Worm (Caenorhabditis elegans) whole organism, mixed stage, embryonic: ENCODE results near the gene tsp-10.

Experiments used
- M03D4.4 ChIP-seq: sonication (generic microtip); optimal IDR thresholded peaks from 2 replicates; lab custom pipeline; 2017; ENCODE audit warnings: mild to moderate bottlenecking, missing genetic modification characterization, missing compliant biosample characterization
- bed-3 ChIP-seq: fragments of 200-800 bp; sonication (Bioruptor generic); optimal IDR thresholded peaks from 3 replicates; lab custom pipeline; 2018; ENCODE audit warnings: mild to moderate bottlenecking, missing genetic modification characterization, moderate library complexity, missing compliant biosample characterization
- blmp-1 ChIP-seq: fragments of 150-350 bp; optimal IDR thresholded peaks from 2 replicates; lab custom pipeline; 2014; ENCODE audit warnings: missing biosample characterization, missing genetic modification characterization
- ceh-39 ChIP-seq: fragments of 150-350 bp; optimal IDR thresholded peaks from 2 replicates; lab custom pipeline; 2014; ENCODE audit warnings: missing biosample characterization, missing genetic modification characterization
- ceh-43 ChIP-seq: fragments of 200-800 bp; sonication (Bioruptor generic); optimal IDR thresholded peaks from 2 replicates; lab custom pipeline; 2018; ENCODE audit warnings: mild to moderate bottlenecking, missing genetic modification characterization, moderate library complexity, missing compliant biosample characterization
- ceh-83 ChIP-seq: fragments of 200-800 bp; sonication (Bioruptor generic); optimal IDR thresholded peaks from 2 replicates; lab custom pipeline; 2018; ENCODE audit warnings: mild to moderate bottlenecking, missing genetic modification characterization, missing compliant biosample characterization
- ces-1 ChIP-seq: fragments of 150-350 bp; optimal IDR thresholded peaks from 2 replicates; lab custom pipeline; 2014; ENCODE audit warnings: missing biosample characterization, missing genetic modification reagents, missing genetic modification characterization
- cnd-1 ChIP-seq: fragments of 200-800 bp; sonication (Bioruptor generic); optimal IDR thresholded peaks from 2 replicates; lab custom pipeline; 2018; ENCODE audit warnings: mild to moderate bottlenecking, missing genetic modification characterization, missing compliant biosample characterization
- drap-1 ChIP-seq: fragments of 200-800 bp; sonication (Bioruptor generic); optimal IDR thresholded peaks from 3 replicates; lab custom pipeline; 2018; ENCODE audit warnings: mild to moderate bottlenecking, missing genetic modification characterization, missing compliant biosample characterization
- elt-1 ChIP-seq: sonication (generic microtip); optimal IDR thresholded peaks from 2 replicates; lab custom pipeline; 2017; ENCODE audit warnings: missing genetic modification characterization, mild to moderate bottlenecking, missing compliant biosample characterization, antibody characterized with exemption, moderate library complexity, borderline replicate concordance; ENCODE audit not compliant: insufficient read depth
- flh-1 ChIP-seq: fragments of 200-800 bp; sonication (Bioruptor generic); optimal IDR thresholded peaks from 2 replicates; lab custom pipeline; 2018; ENCODE audit warnings: mild to moderate bottlenecking, missing genetic modification characterization, moderate library complexity, missing compliant biosample characterization
- ham-2 ChIP-seq: fragments of 200-800 bp; sonication (Bioruptor generic); optimal IDR thresholded peaks from 2 replicates; lab custom pipeline; 2018; ENCODE audit warnings: mild to moderate bottlenecking, missing genetic modification characterization, missing compliant biosample characterization
- hlh-1 ChIP-seq: fragments of 150-350 bp; optimal IDR thresholded peaks from 2 replicates; lab custom pipeline; 2014; ENCODE audit warnings: missing biosample characterization, missing genetic modification reagents, missing genetic modification characterization
- lin-13 ChIP-seq: fragments of 150-350 bp; optimal IDR thresholded peaks from 2 replicates; lab custom pipeline; 2014; ENCODE audit warnings: missing biosample characterization, missing genetic modification characterization
- lin-32 ChIP-seq: fragments of 200-800 bp; sonication (Bioruptor generic); optimal IDR thresholded peaks from 2 replicates; lab custom pipeline; 2018; ENCODE audit warnings: mild to moderate bottlenecking, missing genetic modification characterization, missing compliant biosample characterization
- lsy-2 ChIP-seq: fragments of 150-350 bp; optimal IDR thresholded peaks from 2 replicates; lab custom pipeline; 2014; ENCODE audit warnings: missing biosample characterization, missing genetic modification characterization
- mab-5 ChIP-seq: fragments of 150-350 bp; optimal IDR thresholded peaks from 2 replicates; lab custom pipeline; 2014; ENCODE audit warnings: missing biosample characterization, missing genetic modification characterization
- mls-2 ChIP-seq: sonication (generic microtip); optimal IDR thresholded peaks from 2 replicates; lab custom pipeline; 2016; ENCODE audit warnings: mild to moderate bottlenecking, missing genetic modification characterization, moderate library complexity, missing compliant biosample characterization
- nhr-237 ChIP-seq: fragments of 150-350 bp; optimal IDR thresholded peaks from 2 replicates; lab custom pipeline; 2014; ENCODE audit warnings: missing biosample characterization, missing genetic modification characterization
- nhr-76 ChIP-seq: sonication (generic microtip); optimal IDR thresholded peaks from 2 replicates; lab custom pipeline; 2017; ENCODE audit warnings: missing biosample characterization, missing genetic modification characterization
- pha-4 ChIP-seq: fragments of 150-350 bp; optimal IDR thresholded peaks from 2 replicates; lab custom pipeline; 2018; ENCODE audit warnings: missing biosample characterization, missing genetic modification reagents, missing genetic modification characterization
- snpc-4 ChIP-seq: fragments of 150-350 bp; optimal IDR thresholded peaks from 2 replicates; lab custom pipeline; 2014; ENCODE audit warnings: missing biosample characterization, missing genetic modification characterization
- unc-120 ChIP-seq: sonication (generic microtip); optimal IDR thresholded peaks from 2 replicates; lab custom pipeline; 2017; ENCODE audit warnings: missing genetic modification characterization, missing compliant biosample characterization; ENCODE audit not compliant: poor library complexity, severe bottlenecking
- unc-62 ChIP-seq: fragments of 150-350 bp; optimal IDR thresholded peaks from 2 replicates; lab custom pipeline; 2014; ENCODE audit warnings: missing biosample characterization, missing genetic modification reagents, missing genetic modification characterization
- zip-8 ChIP-seq: fragments of 150-350 bp; optimal IDR thresholded peaks from 2 replicates; lab custom pipeline; 2014; ENCODE audit warnings: missing biosample characterization, missing genetic modification characterization
- ztf-11 ChIP-seq: fragments of 150-350 bp; optimal IDR thresholded peaks from 2 replicates; lab custom pipeline; 2014; ENCODE audit warnings: missing biosample characterization, missing genetic modification characterization

Gene tsp-10

DNA sequence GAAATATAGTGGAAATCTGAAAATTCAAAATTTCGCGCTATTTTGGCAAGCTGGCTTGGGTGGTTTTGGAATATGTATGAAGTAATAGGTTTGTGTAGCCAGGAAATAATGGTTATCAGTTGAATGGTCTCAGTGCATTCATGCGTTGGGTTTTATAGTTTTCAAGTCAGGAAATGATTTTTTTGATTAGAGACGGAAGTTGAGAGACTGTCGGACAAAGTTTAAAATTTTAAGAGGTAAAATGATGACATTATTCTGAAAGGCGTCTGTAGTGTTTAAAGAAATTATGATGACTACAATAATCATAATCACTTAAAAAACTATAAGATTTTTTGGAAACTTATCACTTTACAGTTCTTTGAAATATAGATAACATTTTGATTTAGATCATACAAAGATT lies 16.9 kb upstream of the tsp-10 start, which contains the start of gene C18H9.6:
C18H9.6 (minus strand) TSS at position 129 of the 400 bp plus-strand sequence.
- TF ChIP-seq nhr-237 (tag; lab: Kevin White, UChicago) (no peak), ham-2 (no peak), ceh-39 (no peak), mls-2 (tag; lab: Kevin White, UChicago) (no peak), flh-1 (no peak), unc-120 (tag; lab: Kevin White, UChicago) (no peak), ztf-11 (tag; lab: Kevin White, UChicago) (no peak), ceh-43 (GFP tag; lab: Kevin White, UChicago) (no peak), bed-3 (GFP tag; lab: Kevin White, UChicago) (no peak), lin-13 (no peak), ces-1 (GFP tag; lab: Kevin White, UChicago) (no peak), lsy-2 (no peak), drap-1 (GFP tag; lab: Kevin White, UChicago) (no peak), blmp-1 (tag; lab: Kevin White, UChicago) (no peak), hlh-1 (tag; lab: Kevin White, UChicago) (no peak), cnd-1 (tag; lab: Kevin White, UChicago) (no peak)
- TF ChIP-seq, all 35 proteins: peak for 0

DNA sequence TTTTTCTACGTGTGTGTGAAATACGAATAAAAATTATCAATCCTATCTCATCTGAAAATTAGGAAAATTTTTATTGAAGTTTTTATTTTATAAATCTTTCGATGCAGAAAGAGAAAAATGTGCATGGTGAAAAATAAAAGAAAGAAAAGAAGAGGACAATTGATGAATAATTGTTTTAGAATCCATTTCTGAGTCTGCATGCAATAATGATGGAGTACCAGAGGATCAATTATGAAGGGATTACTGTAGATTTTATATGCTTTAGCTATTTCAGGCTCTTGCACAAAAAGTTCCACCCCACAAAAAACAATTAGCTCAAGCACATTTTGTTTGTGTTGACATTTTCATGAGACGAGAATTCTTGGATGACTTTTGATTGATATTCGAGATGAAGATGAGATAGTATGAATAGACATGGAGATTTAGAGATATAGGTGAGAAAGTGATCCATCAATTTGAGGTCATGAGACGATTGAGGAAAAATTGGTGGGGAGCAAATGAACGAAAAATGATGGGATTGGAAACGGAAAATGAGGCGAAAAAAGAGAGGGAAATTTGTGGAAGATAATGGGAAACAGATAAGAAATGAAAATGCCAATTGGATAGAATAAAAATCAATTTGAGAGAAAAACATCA lies 12.7 kb upstream of the tsp-10 start, which contains the start of gene rpy-1:
rpy-1 (minus strand) TSS at position 51 of the 636 bp plus-strand sequence.
- TF ChIP-seq elt-1 (tag; lab: Kevin White, UChicago) = no peak
- no peak for TF ChIP-seq bed-3 (GFP tag; lab: Kevin White, UChicago)
- no peak for TF ChIP-seq drap-1 (GFP tag; lab: Kevin White, UChicago)
- peak; percentile 85 for TF ChIP-seq unc-62
- peak; percentile 35 for TF ChIP-seq unc-120 (tag; lab: Kevin White, UChicago)
- TF ChIP-seq zip-8 (tag; lab: Kevin White, UChicago) = no peak

DNA sequence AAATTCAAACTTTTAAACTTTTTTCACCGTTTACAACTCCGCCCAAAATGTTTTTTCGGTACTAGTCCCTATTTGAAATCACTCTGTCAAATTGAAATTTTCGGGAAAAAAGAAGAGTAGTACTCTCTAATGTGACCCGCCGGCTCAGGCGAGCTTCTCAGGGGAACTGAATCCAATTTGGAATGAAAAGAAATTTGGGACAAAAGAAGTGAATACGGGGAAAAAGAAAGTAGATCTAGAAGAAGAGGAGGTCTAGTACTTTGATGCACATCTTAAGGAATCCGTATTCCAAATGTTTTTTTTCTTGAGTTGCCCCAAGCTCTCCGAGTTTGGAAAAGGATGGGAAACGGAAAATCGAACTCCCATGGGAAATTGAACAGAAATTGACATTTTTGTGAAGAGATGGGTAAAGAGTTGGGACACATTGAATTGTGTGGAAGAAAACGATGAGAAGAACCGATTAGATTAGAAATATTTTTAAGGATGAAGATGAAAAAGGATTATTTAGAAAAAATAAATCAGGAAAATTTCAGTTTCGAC lies 11.8 kb upstream of the tsp-10 start:
- peak; percentile 82 for TF ChIP-seq ces-1 (GFP tag; lab: Kevin White, UChicago)
- no peak for TF ChIP-seq blmp-1 (tag; lab: Kevin White, UChicago)
- TF ChIP-seq M03D4.4 (tag; lab: Kevin White, UChicago) = no peak
- no peak for TF ChIP-seq ceh-83 (GFP tag; lab: Kevin White, UChicago)
- no peak for TF ChIP-seq mab-5

DNA sequence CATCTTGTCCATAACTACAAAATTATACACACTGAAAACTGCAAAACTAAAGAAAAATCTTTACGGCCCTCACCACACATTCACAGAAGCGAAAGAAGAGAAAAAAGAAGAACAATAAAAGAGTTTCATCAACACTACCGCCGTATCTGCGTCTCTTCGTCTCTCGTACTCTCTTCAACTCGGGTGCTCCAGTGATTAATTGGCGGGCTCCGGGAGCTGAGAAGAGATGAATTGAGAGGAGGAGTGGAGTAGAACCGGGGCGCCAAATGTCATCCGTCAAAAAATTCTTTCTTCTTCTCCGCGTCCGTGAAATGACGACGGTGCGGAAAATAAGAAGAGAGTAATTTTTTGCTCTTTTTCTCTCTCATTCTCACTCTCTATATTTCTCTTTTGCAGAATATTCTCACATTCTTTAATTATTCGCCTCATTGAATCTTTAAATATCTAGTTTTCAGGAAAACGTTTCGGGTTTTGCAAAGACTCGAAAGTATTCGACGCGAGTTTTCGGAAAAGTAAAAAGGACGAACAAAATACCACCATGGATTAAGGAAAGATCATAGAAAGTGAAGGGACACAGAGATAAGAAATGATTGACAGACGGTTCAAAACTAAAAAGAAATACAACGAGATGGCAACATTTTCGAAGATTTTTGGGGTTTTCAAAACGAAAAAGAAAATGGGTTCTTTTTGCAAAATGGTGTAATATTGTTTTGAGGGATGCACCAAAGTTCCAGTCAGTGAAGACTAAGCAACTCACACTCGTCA lies 10.7 kb upstream of the tsp-10 start:
- no peak for TF ChIP-seq lsy-2
- no peak for TF ChIP-seq bed-3 (GFP tag; lab: Kevin White, UChicago)
- no peak for TF ChIP-seq mls-2 (tag; lab: Kevin White, UChicago)
- TF ChIP-seq lin-32 = no peak
- no peak for TF ChIP-seq nhr-76 (tag; lab: Kevin White, UChicago)
- TF ChIP-seq hlh-1 (tag; lab: Kevin White, UChicago) = peak; percentile 61
- TF ChIP-seq flh-1 = no peak
- TF ChIP-seq ces-1 (GFP tag; lab: Kevin White, UChicago) = peak; percentile 49
- TF ChIP-seq snpc-4 = no peak
- TF ChIP-seq M03D4.4 (tag; lab: Kevin White, UChicago) = no peak
- TF ChIP-seq unc-62 = peak; percentile 50
- TF ChIP-seq unc-120 (tag; lab: Kevin White, UChicago) = peak; percentile 34
- no peak for TF ChIP-seq pha-4 (tag; lab: Kevin White, UChicago)
- TF ChIP-seq nhr-237 (tag; lab: Kevin White, UChicago) = no peak

DNA sequence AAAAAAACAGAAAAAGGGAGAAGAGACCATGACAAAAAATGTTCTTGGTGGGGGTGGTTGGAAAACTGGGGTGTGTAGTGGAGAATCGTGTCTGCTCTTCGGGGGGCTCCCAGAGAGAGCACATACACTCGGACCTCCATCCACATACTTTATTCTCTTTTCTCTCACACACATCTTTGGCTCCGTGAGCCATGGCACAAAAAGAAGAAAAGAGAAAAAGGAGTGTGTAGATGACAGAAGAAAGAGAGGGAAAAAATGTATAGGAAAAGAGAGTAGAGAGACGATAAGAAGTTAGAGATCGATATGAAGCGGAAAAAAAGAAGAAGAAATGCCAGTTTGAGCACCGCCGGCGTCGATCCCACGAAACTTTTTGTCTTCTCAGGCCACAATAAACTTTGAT lies 9.4 kb upstream of the tsp-10 start:
- TF ChIP-seq mab-5 = no peak
- peak; percentile 90 for TF ChIP-seq unc-120 (tag; lab: Kevin White, UChicago)
- no peak for TF ChIP-seq M03D4.4 (tag; lab: Kevin White, UChicago)
- peak; percentile 21 for TF ChIP-seq unc-62
